Worm (Caenorhabditis elegans): Measurements from ENCODE around the gene str-94.

DNA sequence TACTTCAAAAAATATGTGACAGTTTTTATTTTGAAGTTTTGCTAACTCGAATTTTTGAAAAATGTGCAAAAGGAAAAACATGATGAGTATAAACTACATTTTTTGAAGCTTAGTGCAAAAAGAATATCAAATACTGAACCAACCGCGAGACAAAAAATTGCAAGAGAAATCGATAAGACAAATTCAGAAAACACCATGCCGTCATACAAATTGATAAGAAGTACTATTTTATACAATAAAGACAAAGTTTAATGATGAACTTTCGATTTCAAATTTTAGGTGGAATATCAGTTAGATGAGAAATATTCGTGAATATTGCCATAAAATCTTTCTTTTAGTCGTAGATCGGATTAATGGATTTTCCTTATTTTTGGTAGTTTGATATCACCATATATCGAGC, 13.6 kb upstream of the str-94 start:
- no peak for TF ChIP-seq sptf-1 (tag; optimal IDR thresholded peaks at IDR 0.05)
- no peak for TF ChIP-seq ceh-83 (GFP tag; optimal IDR thresholded peaks at IDR 0.05)
- TF ChIP-seq mep-1 (tag; optimal IDR thresholded peaks at IDR 0.05), result no peak
- TF ChIP-seq nhr-76 (tag; optimal IDR thresholded peaks at IDR 0.05), result no peak
